Fruit fly (Drosophila melanogaster) ovary, adult (tissue): ENCODE measurements around the gene Apc2.

Experiments used
- CG17801 ChIP-seq: fragments of 200-800 bp; optimal IDR thresholded peaks from 2 replicates; lab custom pipeline; 2019; ENCODE audit warnings: missing biosample characterization, mild to moderate bottlenecking, missing genetic modification characterization, moderate library complexity; ENCODE audit not compliant: partially characterized antibody

The Apc2 gene

DNA sequence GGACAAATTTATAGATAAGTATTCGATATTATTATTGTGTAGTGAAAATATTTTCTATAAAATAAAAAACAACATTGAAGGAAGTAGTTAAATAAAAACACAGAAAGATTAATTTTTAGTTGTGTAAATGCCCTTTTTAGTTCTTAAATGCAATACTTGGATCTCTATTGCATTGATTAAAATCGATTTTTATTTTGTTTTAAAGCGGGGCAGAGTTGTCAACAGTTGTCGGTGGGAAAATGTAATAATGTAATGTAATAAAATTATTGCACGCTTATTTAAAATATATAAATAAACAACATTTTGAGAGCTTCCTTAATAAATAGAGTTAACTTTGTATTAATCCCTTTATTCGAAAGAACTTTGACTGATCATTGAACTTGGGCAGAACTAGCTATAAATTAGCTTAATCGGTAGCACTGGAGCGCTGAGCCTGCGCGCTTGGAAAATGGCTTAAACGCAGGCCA is at the start of gene Apc2:
Gene Apc2, plus strand, starts transcription at position 411 of the 467 bp plus-strand sequence.
- peak; percentile 50 for TF ChIP-seq CG17801 (GFP tag; lab: Kevin White, UChicago)

DNA sequence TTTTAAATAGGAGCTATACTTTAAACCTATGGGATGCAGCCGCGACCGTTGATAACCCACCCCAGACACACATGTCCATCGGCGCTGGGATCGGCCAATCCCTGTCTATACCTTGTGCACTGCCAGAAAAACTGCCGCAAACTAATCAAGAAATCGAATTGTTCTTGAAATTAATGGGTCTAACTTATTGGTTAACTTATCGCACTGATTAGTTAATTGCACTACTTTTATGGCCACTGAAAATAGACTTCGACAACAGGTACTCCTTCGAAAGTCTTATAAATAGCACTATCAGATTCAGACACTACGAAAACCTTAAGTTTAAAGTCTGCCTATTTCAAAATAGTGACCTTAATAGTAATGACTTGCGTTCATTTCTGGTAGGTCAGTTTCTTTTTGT is 47.6 kb upstream of the Apc2 start, which contains the start of gene CG13607:
Gene CG13607, minus strand, starts transcription at position 143 of the 400 bp plus-strand sequence.
- TF ChIP-seq CG17801 (GFP tag; lab: Kevin White, UChicago), result no peak

DNA sequence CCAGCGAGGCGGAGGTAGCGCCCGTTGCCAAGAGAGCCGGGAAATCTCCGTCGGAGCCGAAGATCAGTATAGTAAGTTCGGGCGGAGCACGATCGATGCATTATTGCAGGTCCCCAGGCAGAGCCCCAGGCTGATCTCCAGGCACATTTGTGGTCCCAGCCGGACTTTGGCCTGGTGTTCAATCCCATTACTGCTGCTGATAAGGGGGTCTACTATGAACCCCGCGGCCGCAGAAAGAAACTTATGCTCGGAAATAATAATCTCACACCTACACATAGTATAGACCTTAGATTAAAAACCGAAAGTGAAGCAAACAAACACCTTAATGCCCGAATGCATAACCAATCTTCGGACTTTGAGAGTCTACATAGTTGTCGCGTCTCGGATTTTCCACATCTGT is 46.8 kb upstream of the Apc2 start:
- no peak for TF ChIP-seq CG17801 (GFP tag; lab: Kevin White, UChicago)

DNA sequence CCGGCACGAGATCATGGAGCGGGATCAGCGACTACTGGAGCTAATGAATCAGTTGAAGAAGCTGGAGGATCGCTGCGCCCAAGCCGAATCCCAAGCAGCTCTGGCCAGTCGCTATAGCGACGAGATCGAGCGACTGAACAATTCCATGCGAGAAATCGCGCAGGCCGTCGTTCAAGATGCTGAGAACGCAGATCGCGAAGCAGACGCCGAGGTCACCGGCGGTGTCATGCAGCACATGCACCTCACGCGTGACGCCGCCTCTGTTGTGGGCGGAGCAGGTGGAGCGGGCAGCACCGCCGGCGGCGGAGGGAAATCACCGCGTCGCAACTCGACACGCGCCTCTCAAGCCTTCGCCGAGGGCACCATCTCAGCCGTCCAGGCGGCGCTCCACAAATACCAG is 42.1 kb upstream of the Apc2 start:
- TF ChIP-seq CG17801 (GFP tag; lab: Kevin White, UChicago), result no peak

DNA sequence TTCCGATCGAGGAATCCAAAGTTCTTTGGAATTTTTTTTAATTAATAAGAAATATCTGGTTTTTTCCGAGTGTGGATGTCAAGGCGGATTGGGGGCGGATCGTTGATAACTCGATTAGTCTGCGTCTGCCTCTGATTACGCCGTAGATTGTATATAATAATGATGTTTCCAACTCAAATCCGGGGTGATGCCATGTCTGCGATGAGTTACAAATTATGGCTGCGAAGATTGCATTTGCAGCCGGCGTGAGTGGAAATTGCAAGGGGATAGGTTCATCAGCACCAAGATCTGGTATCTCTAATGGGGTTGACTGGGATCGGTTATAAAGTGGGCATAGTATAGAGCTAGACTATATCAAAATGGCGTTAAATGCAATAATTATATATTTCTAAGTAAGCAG is 41.4 kb upstream of the Apc2 start:
- TF ChIP-seq CG17801 (GFP tag; lab: Kevin White, UChicago), result no peak

DNA sequence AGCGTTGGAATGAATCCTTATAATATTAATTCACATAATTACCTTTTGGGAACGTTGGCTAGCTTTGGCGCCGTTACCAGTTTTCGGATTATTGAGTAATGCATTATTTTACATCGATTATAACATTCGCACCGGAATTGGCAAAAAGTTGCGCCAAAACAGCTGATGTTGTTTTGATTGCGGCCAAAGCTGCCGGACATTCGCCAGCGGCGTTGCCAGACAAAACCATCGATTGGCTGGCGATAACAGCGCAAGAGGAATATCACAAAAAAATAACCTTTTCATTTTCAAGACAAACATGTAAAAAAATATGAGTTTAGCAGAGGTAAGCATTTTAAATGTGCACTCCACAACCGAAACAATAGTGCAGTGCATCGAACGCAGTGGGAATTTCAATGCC is 33.7 kb upstream of the Apc2 start, which contains the start of the genes GatB and Tsc1:
Gene GatB, minus strand, starts transcription at position 176 of the 400 bp plus-strand sequence.
Gene Tsc1, plus strand, starts transcription at position 228 of the 400 bp plus-strand sequence.
- TF ChIP-seq CG17801 (GFP tag; lab: Kevin White, UChicago), result peak; percentile 41

DNA sequence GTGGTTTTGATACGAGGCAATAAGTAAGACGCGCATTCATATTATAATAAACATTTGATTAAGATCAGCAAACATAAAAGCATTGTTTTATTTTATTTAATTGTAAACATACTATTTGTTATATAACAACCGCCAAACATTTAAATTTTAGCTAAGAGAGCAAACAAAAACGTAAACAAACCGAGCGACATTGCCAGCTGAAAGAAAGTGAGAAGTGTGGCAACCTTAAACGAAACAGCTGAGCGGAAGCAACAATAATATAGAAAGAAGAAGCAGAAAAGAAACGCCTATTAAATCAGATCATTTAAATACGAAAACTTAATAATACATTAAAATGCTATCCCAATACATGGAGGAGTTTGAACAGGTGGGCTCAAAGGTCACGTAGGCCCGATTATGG is 29.2 kb upstream of the Apc2 start, which contains the start of gene Sec10:
Gene Sec10, plus strand, starts transcription at position 252 of the 400 bp plus-strand sequence.
- TF ChIP-seq CG17801 (GFP tag; lab: Kevin White, UChicago), result peak; percentile 41

DNA sequence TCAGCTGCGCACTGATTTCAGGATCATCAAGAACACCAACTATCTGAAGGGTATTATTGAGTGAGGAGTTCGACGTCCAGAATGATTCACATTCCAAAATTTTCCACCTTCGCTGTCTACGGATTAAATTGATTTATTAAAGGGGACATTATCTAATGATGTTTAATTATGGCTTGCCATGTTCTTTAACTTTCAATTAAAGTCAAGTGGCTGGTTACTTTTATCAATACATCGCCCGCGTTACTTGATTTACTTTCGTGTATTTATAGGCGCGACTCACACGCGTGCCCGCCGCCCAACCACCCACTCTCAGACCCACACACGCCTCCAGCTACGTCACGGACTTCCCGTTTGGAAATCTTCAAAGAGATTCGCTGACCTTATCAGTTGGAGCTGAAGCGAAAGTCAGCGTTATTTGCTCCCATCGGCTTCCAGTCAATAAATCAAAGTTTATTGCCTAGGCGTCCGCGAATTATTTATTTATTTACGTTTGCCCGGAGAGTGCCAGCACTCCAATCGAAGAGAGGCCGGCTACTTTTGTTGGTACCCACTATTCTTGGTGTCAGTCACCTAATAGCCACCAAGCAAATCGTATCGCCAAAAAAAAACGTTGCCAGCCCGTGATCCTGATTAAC is 26.3 kb upstream of the Apc2 start, which contains the start of gene Npc2f:
Gene Npc2f, plus strand, starts transcription at position 585 of the 635 bp plus-strand sequence.
- TF ChIP-seq CG17801 (GFP tag; lab: Kevin White, UChicago), result no peak

DNA sequence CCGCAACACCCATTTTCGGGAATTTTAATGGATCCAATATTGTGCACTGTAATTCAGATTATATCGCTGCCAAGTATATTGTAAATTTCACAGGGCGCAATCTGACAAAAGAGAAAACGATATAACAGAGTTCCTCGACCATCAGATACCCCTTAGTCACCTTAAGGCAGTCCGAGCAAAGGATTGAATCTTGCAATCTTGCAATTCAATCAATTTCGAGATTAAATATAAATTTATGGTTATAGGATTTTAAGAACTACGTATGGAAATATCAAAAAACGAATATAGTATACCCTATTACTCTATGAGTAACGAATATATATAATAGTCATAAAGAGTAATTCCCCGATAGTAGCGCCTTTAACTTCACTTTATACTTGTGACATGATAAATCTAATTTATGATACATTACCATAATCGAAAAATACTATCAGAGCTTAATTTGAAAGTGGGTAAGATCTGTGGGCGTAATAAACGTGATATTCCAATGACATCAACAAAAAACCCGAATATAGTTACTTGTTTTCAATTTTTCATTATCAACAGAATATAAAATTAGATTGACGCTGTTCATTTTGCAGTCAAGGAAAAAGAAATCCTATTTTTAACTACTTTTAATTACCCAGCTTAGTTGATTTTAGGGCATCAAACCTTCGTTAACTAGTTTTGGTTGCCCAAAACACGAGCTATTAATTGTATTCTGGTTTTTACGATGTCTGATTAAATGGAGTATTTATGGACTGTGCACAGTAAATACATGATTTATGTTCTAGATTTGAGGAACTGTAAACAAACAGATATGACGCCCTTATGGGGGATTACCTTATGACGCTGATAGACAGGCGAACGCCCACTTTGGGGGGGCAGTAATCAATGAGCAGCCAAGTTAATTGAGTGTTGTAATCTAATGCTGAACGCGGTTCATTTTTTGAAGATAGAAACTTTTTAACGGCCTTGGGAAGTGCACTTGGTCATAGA is 25.0 kb upstream of the Apc2 start:
- TF ChIP-seq CG17801 (GFP tag; lab: Kevin White, UChicago), result no peak

DNA sequence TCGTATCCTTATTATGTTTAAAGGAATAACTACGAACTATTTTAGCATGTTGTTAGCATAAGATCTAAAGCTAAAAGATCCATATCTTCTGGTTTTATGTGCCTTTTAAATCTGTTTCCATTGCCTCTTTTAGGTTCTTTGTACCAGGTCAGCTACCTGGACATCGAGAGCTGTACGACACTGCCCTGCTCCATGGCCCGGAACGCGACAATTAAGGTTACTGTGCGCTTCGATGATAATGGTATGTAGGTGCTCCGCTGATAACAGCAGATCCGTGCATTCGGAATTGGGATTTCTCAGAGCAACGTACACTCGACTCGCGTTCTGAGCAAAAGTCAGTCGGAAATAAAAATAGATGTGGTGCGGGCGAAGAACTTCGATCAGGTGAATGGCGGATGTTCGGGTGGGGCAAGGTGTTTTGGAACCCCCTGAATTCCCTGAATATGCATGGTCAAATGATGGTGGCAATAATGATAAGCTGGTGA is 24.1 kb upstream of the Apc2 start:
- no peak for TF ChIP-seq CG17801 (GFP tag; lab: Kevin White, UChicago)

DNA sequence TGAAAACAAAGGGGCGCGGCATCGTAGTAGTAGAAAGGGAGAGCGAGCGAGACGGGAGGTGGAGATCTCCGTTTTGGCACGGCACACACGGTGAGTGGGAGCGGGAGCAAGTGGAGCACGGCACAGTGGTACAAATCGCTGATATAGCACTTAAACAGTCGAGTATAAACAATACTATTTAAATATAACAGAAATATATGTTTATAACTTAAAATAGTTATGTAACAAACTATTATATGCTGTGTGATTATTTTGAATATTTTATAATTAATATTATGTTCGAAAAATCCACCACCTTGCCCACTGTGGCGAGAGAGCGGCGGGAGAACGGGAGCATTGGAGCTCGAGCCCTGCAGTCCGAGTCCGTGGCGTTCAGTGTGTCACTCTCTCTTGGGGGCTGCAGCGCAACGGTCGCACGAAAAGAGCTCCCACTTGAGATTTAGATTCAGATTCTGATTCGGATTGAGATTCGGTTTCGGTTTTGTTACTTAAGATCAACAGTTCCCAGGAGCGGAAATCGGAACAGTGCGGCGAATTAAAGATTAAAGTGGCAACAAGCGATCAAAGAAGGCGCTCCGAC is 22.7 kb upstream of the Apc2 start, which contains the start of gene Kal1:
Gene Kal1, plus strand, starts transcription at position 383 of the 580 bp plus-strand sequence.
- peak; percentile 97 for TF ChIP-seq CG17801 (GFP tag; lab: Kevin White, UChicago)

DNA sequence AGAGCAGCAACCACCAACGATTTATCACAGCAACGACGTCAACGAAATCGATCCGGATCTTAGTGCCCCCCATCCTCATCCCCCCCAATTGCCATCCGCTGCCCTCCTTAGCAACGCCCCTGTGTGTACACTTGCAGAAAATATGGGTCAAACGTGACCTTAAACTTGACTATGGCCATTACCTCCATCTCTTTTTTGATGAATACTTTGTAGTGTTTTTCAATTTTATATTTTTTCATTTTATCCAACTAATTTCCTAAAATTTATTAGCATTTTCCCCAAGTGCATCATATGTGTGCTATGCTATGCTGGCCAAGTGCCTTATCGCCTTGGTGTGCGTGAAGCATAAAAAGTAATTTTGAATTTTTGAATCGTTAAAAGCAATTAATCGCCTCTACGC is 20.8 kb upstream of the Apc2 start:
- no peak for TF ChIP-seq CG17801 (GFP tag; lab: Kevin White, UChicago)

DNA sequence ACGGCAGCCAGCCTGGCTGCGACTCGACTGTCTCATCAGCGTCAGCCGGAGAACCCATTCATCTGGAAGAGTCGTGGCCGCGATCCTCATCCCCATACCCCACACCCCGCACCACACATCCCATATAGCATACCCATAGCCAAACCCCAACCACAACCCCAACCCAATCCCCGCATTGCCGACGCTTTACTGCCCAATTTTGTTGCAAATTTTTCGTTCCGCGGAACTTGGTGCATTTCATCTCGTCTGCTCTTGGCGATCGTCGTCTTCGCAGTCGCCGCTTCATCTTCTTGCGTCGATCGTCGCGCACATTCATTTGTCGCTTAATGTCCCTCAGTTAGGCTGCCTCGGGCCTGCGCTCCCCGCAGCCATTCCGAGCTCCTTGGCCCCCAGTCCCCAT is 20.4 kb upstream of the Apc2 start:
- TF ChIP-seq CG17801 (GFP tag; lab: Kevin White, UChicago), result no peak

DNA sequence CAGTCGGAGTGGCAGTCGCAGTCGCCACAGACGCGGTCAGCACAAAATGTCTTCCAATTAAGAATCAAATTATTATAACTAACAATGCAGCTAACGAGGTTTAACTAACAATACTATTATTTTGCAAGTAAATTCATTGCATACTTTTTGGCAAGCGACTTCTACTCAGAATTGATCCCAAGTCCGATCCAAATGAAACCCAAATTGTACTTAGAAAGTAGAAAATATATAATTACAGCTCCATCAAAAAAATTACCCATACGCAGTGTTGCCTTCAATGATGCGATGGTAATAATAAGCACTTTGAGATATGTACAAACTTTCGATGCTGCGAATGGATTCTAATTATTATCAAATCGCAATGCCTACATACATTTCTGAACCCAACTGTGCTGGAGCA is 20.0 kb upstream of the Apc2 start:
- no peak for TF ChIP-seq CG17801 (GFP tag; lab: Kevin White, UChicago)
